Fruit fly (Drosophila melanogaster) whole organism, wandering third instar larva: Measurements from ENCODE around the gene Droj2.

Source experiments
- Dfd ChIP-seq: fragments of >200 bp; optimal IDR thresholded peaks from 2 replicates; lab custom pipeline; 2017; ENCODE audit warnings: missing biosample characterization, missing genetic modification characterization
- HLH106 ChIP-seq: fragments of 200-800 bp; optimal IDR thresholded peaks from 3 replicates; lab custom pipeline; 2019; ENCODE audit warnings: missing biosample characterization, mild to moderate bottlenecking, missing genetic modification characterization, moderate library complexity
- Mio ChIP-seq: sonication (Bioruptor generic); optimal IDR thresholded peaks from 2 replicates; lab custom pipeline; 2016; ENCODE audit warnings: missing biosample characterization, missing genetic modification characterization
- Myc ChIP-seq: fragments of >200 bp; optimal IDR thresholded peaks from 2 replicates; lab custom pipeline; 2017
- pan ChIP-seq: fragments of >200 bp; optimal IDR thresholded peaks from 2 replicates; lab custom pipeline; 2017

DNA sequence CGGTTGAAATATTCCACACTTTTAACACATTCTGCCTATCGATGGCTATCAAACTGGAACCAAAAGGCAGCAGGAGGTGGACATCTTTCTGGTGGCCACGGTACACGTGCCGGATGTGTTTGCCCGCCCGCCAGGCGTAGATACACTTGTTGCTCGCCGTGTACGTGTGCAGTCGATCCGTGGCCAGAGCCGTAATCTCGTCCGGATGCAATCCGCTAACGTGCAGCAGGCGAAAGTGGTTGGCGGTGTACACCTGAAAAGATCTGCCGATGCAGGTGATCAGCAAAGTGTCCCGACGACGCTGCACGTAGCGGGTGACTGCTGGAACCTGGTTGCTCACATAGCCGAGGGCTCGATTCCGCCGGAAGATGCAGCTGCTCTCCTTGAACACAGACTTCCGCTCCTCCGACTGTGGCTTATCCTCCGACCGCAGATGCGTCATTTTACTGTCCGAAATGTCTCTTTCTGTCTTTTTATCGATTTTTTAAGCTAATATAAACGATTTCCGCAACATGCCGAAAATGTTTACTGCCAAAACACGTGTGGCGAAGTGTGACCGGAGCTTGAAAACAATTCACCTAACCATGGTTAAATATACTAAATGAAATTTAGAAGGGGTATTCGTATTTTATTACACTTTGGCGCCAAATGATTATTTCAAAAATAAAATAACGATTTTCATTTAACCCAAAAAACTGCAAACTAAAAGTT is 6.4 kb downstream of the Droj2 start, which contains the start of gene CG9799:
- TF ChIP-seq Dfd (GFP tag; lab: Kevin White, UChicago) (no peak), Myc (lab: Kevin White, UChicago) (peak; percentile 14), pan (lab: Kevin White, UChicago) (no peak), HLH106 (no peak), Mio (GFP tag; lab: Kevin White, UChicago) (no peak)
